Fruit fly (Drosophila melanogaster) whole organism, embryonic: ENCODE results near the gene Ocrl.
A peak's percentile ranks its signal among the peaks of the same experiment; 100 is the strongest.

Experiments used
- Blimp-1 ChIP-seq: fragments of 200-800 bp; sonication (Bioruptor generic); optimal IDR thresholded peaks from 3 replicates; lab custom pipeline; 2018; ENCODE audit warnings: missing biosample characterization, missing genetic modification characterization, mild to moderate bottlenecking, moderate library complexity, missing genetic modification reagents
- BtbVII ChIP-seq: fragments of 200-800 bp; sonication (Bioruptor generic); optimal IDR thresholded peaks from 3 replicates; lab custom pipeline; 2017; ENCODE audit warnings: missing biosample characterization, mild to moderate bottlenecking, missing genetic modification characterization
- CG10979 ChIP-seq: fragments of 200-800 bp; sonication (Bioruptor generic); optimal IDR thresholded peaks from 2 replicates; lab custom pipeline; 2018; ENCODE audit warnings: missing biosample characterization, mild to moderate bottlenecking, missing genetic modification characterization, moderate library complexity
- CG11085 ChIP-seq: fragments of 200-800 bp; sonication (Bioruptor generic); IDR thresholded peaks from 2 replicates; pipeline ENCODE4 v1.3.6; 2022; ENCODE audit warnings: missing biosample characterization, missing genetic modification characterization
- CG12744 ChIP-seq: fragments of 200-800 bp; sonication (Bioruptor generic); optimal IDR thresholded peaks from 2 replicates; lab custom pipeline; 2016; ENCODE audit warnings: missing biosample characterization, missing genetic modification characterization
- CG13287 ChIP-seq: fragments of 200-800 bp; sonication (Bioruptor generic); IDR thresholded peaks from 2 replicates; pipeline ENCODE4 v1.3.6; 2022; ENCODE audit warnings: missing biosample characterization, missing genetic modification characterization; ENCODE audit not compliant: partially characterized antibody
- CG1602 ChIP-seq: fragments of 200-800 bp; sonication (Bioruptor generic); optimal IDR thresholded peaks from 3 replicates; lab custom pipeline; 2016; ENCODE audit warnings: missing biosample characterization, missing genetic modification characterization
- CG16863 ChIP-seq: fragments of 200-800 bp; sonication (Bioruptor generic); optimal IDR thresholded peaks from 3 replicates; lab custom pipeline; 2016; ENCODE audit warnings: missing biosample characterization, missing genetic modification characterization
- CG18262 ChIP-seq: fragments of 200-800 bp; optimal IDR thresholded peaks from 3 replicates; lab custom pipeline; 2019; ENCODE audit warnings: missing biosample characterization, mild to moderate bottlenecking, missing genetic modification characterization, moderate library complexity
- CG2129 ChIP-seq: fragments of 200-800 bp; sonication (Bioruptor generic); IDR thresholded peaks from 2 replicates; pipeline ENCODE4 v1.3.6; 2022; ENCODE audit warnings: missing biosample characterization, missing genetic modification characterization; ENCODE audit not compliant: partially characterized antibody
- CG31441 ChIP-seq: fragments of 200-800 bp; sonication (Bioruptor generic); IDR thresholded peaks from 2 replicates; pipeline ENCODE4 v1.3.6; 2022; ENCODE audit warnings: missing biosample characterization, missing genetic modification characterization
- CG4424 ChIP-seq: fragments of 200-800 bp; sonication (Bioruptor generic); optimal IDR thresholded peaks from 3 replicates; lab custom pipeline; 2016; ENCODE audit warnings: missing biosample characterization, missing genetic modification characterization
- CG7786 ChIP-seq: fragments of 200-800 bp; sonication (Bioruptor generic); optimal IDR thresholded peaks from 2 replicates; lab custom pipeline; 2016; ENCODE audit warnings: missing biosample characterization, missing genetic modification characterization
- CG8089 ChIP-seq: fragments of 200-800 bp; sonication (Bioruptor generic); optimal IDR thresholded peaks from 3 replicates; lab custom pipeline; 2016; ENCODE audit warnings: missing biosample characterization, missing genetic modification characterization
- CG8290 ChIP-seq, 3 experiments: fragments of 200-800 bp; sonication (Bioruptor generic); optimal IDR thresholded peaks; 2 replicates each; lab custom pipeline; 2016 to 2019; ENCODE audit warnings: missing biosample characterization in 3 of 3, missing genetic modification characterization in 3 of 3, mild to moderate bottlenecking in 2 of 3, moderate library complexity in 1 of 3
- CG9727 ChIP-seq: fragments of 200-800 bp; sonication (Bioruptor generic); optimal IDR thresholded peaks from 3 replicates; lab custom pipeline; 2017; ENCODE audit warnings: missing biosample characterization, mild to moderate bottlenecking, missing genetic modification characterization
- CG9876 ChIP-seq: fragments of 200-800 bp; sonication (Bioruptor generic); optimal IDR thresholded peaks from 2 replicates; lab custom pipeline; 2016; ENCODE audit warnings: missing biosample characterization, missing genetic modification characterization
- CG9932 ChIP-seq: fragments of 200-800 bp; sonication (Bioruptor generic); IDR thresholded peaks from 2 replicates; pipeline ENCODE4 v1.3.6; 2022; ENCODE audit warnings: missing biosample characterization, missing genetic modification characterization
- Chrac-16 ChIP-seq: fragments of 200-800 bp; sonication (Bioruptor generic); optimal IDR thresholded peaks from 3 replicates; lab custom pipeline; 2016; ENCODE audit warnings: missing biosample characterization, missing genetic modification characterization
- Dad ChIP-seq: fragments of 200-800 bp; sonication (Bioruptor generic); optimal IDR thresholded peaks from 3 replicates; lab custom pipeline; 2016; ENCODE audit warnings: missing biosample characterization, missing genetic modification characterization
- H2.0 ChIP-seq: fragments of 200-800 bp; sonication (Bioruptor generic); IDR thresholded peaks from 2 replicates; pipeline ENCODE4 v1.3.6; 2022; ENCODE audit warnings: missing biosample characterization, missing genetic modification characterization
- Hr3 ChIP-seq: fragments of 200-800 bp; sonication (Bioruptor generic); optimal IDR thresholded peaks from 3 replicates; lab custom pipeline; 2016; ENCODE audit warnings: missing biosample characterization, missing genetic modification characterization
- Lhr ChIP-seq: fragments of 200-800 bp; sonication (Bioruptor generic); optimal IDR thresholded peaks from 3 replicates; lab custom pipeline; 2017; ENCODE audit warnings: mild to moderate bottlenecking, missing biosample characterization, missing genetic modification reagents, missing genetic modification characterization
- Mrtf ChIP-seq: fragments of 200-800 bp; sonication (Bioruptor generic); IDR thresholded peaks from 3 replicates; pipeline ENCODE4 v1.3.6; 2022; ENCODE audit warnings: missing biosample characterization, missing genetic modification characterization
- Oaz ChIP-seq: fragments of 200-800 bp; sonication (Bioruptor generic); IDR thresholded peaks from 2 replicates; pipeline ENCODE4 v1.3.6; 2022; ENCODE audit warnings: missing biosample characterization, missing genetic modification characterization
- Optix ChIP-seq: fragments of 200-800 bp; sonication (Bioruptor generic); IDR thresholded peaks from 3 replicates; pipeline ENCODE4 v1.3.6; 2022; ENCODE audit warnings: missing biosample characterization, missing genetic modification characterization
- PHDP ChIP-seq: fragments of 200-800 bp; sonication (Bioruptor generic); optimal IDR thresholded peaks from 3 replicates; lab custom pipeline; 2018; ENCODE audit warnings: missing biosample characterization, mild to moderate bottlenecking, missing genetic modification characterization, moderate library complexity
- ac ChIP-seq: fragments of 200-800 bp; sonication (Bioruptor generic); optimal IDR thresholded peaks from 3 replicates; lab custom pipeline; 2017; ENCODE audit warnings: missing biosample characterization, mild to moderate bottlenecking, missing genetic modification characterization
- ap ChIP-seq: fragments of 200-800 bp; sonication (Bioruptor generic); IDR thresholded peaks from 2 replicates; pipeline ENCODE4 v1.3.6; 2022; ENCODE audit warnings: missing biosample characterization, missing genetic modification characterization
- cad ChIP-seq: fragments of >200 bp; optimal IDR thresholded peaks from 2 replicates; lab custom pipeline; 2017; ENCODE audit warnings: missing biosample characterization, missing genetic modification characterization
- cas ChIP-seq: fragments of 200-800 bp; sonication (Bioruptor generic); IDR thresholded peaks from 2 replicates; pipeline ENCODE4 v1.3.6; 2022; ENCODE audit warnings: missing biosample characterization, missing genetic modification characterization
- ci ChIP-seq: fragments of 200-800 bp; sonication (Bioruptor generic); IDR thresholded peaks from 3 replicates; pipeline ENCODE4 v1.3.6; 2022; ENCODE audit warnings: missing biosample characterization, missing genetic modification characterization
- crol ChIP-seq: fragments of 200-800 bp; sonication (Bioruptor generic); IDR thresholded peaks from 2 replicates; pipeline ENCODE4 v1.3.6; 2022; ENCODE audit warnings: missing biosample characterization, missing genetic modification characterization
- disco-r ChIP-seq: fragments of 200-800 bp; sonication (Bioruptor generic); optimal IDR thresholded peaks from 2 replicates; lab custom pipeline; 2016; ENCODE audit warnings: missing biosample characterization, missing genetic modification characterization
- en ChIP-seq: fragments of 200-800 bp; sonication (Bioruptor generic); optimal IDR thresholded peaks from 2 replicates; lab custom pipeline; 2016; ENCODE audit warnings: missing biosample characterization, missing genetic modification characterization
- gce ChIP-seq: fragments of 200-800 bp; sonication (Bioruptor generic); IDR thresholded peaks from 3 replicates; pipeline ENCODE4 v1.3.6; 2022; ENCODE audit warnings: missing biosample characterization, missing genetic modification characterization
- grn ChIP-seq: fragments of 200-800 bp; sonication (Bioruptor generic); optimal IDR thresholded peaks from 3 replicates; lab custom pipeline; 2017; ENCODE audit warnings: missing biosample characterization, missing genetic modification characterization
- gt ChIP-seq: fragments of 200-800 bp; sonication (Bioruptor generic); IDR thresholded peaks from 2 replicates; pipeline ENCODE4 v1.3.6; 2022; ENCODE audit warnings: missing biosample characterization, missing genetic modification characterization
- her ChIP-seq: fragments of 200-800 bp; sonication (Bioruptor generic); optimal IDR thresholded peaks from 2 replicates; lab custom pipeline; 2016; ENCODE audit warnings: missing biosample characterization, missing genetic modification characterization
- nom ChIP-seq: fragments of 200-800 bp; sonication (Bioruptor generic); optimal IDR thresholded peaks from 2 replicates; lab custom pipeline; 2017; ENCODE audit warnings: missing biosample characterization, missing genetic modification characterization, mild to moderate bottlenecking, moderate library complexity, missing genetic modification reagents
- pan ChIP-seq, 4 experiments: fragments of >200 bp in 3 of 4; fragments of 200-800 bp in 1 of 4; sonication (Bioruptor generic) in 1 of 4; optimal IDR thresholded peaks in 3 of 4; IDR thresholded peaks in 1 of 4; 2 replicates each; pipeline versions ENCODE4 v1.3.6 to Lab custom; 2017 to 2022; ENCODE audit warnings: missing biosample characterization in 2 of 4, missing genetic modification characterization in 2 of 4, mixed read lengths in 1 of 4
- pfk ChIP-seq: fragments of 200-800 bp; sonication (Bioruptor generic); optimal IDR thresholded peaks from 2 replicates; lab custom pipeline; 2018; ENCODE audit warnings: missing biosample characterization, mild to moderate bottlenecking, missing genetic modification characterization, moderate library complexity
- sens ChIP-seq: fragments of 200-800 bp; sonication (Bioruptor generic); peaks from one replicate; lab custom pipeline; 2016; ENCODE audit warnings: missing biosample characterization, missing genetic modification characterization
- sim ChIP-seq: fragments of 200-800 bp; sonication (Bioruptor generic); IDR thresholded peaks from 2 replicates; pipeline ENCODE4 v1.3.6; 2022; ENCODE audit warnings: missing biosample characterization, missing genetic modification characterization
- slp2 ChIP-seq: fragments of 200-800 bp; sonication (Bioruptor generic); optimal IDR thresholded peaks from 2 replicates; lab custom pipeline; 2016; ENCODE audit warnings: missing biosample characterization, missing genetic modification characterization

Gene Ocrl

DNA sequence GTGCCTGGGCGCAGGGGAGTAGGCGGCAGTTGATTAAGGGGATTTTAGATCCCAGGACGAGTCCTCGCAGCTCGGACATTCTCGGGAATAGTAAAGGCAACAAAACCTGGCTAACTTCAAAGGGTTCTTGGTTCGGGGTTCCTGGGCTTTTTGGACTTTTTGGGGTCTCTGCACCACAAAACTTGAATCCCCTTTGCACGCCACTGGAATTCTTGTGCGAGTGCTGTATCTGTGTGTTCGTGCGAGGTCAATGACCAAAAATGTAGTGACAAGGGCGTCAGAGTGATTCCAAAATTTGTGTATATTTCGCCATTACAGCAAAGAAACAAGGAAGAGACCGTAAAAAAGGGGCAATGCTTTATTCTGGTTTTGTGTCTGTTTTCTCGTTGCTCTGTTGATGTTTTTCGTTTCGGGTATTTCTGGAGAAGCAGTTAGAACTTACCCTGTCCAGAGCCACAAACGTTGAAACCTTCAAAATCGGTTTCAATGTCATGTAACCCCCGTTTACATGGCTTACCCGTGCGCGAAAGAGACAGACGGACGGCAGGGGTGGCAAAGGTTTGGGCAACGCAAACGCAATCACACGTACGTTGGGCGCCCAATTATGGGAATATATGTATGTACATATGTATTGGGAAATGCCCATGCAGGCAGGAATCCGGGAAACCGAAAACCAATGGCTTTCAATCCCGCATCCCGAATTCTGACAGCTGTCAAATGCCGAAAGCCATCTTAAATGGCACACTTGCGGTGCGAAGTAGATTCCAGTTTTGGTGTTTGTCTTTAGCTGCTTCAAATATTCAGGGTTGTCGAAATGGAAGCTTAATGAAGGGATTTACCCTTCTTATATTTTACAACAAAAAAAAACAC, 21.7 kb downstream of the Ocrl start (continued):
- TF ChIP-seq BtbVII (GFP tag; lab: Kevin White, UChicago), result no peak
- peak; percentile 65 for TF ChIP-seq PHDP (tag; lab: Kevin White, UChicago)
- TF ChIP-seq CG11085, result peak; percentile 35; the same call in 1 of the 2 replicates
- peak; percentile 47 for TF ChIP-seq CG9932
- TF ChIP-seq crol (GFP tag; lab: Robert Waterston, UW), result no peak
- no peak for TF ChIP-seq pan (optimal IDR thresholded peaks at IDR 0.05; lab: Kevin White, UChicago)
- TF ChIP-seq pan (GFP tag; optimal IDR thresholded peaks at IDR 0.05 in 1 of 2, IDR thresholded peaks at IDR 0.05 in 1 of 2), result peak in 1 of 2 experiments; percentile 43
- TF ChIP-seq Chrac-16 (GFP tag; lab: Kevin White, UChicago), result peak; percentile 49
- TF ChIP-seq CG31441, result no peak; the same call in 1 of the 2 replicates
- no peak for TF ChIP-seq ac
- TF ChIP-seq nom (GFP tag; lab: Kevin White, UChicago), result no peak
- no peak for TF ChIP-seq CG18262 (tag; lab: Kevin White, UChicago)
- no peak for TF ChIP-seq grn (GFP tag; lab: Kevin White, UChicago)
- no peak for TF ChIP-seq gt (GFP tag; lab: Robert Waterston, UW)
- TF ChIP-seq ci, result peak; percentile 73; the same call in 2 of the 3 replicates
- peak; percentile 61 for TF ChIP-seq Blimp-1
- no peak for TF ChIP-seq CG12744 (GFP tag; lab: Kevin White, UChicago)
- no peak for TF ChIP-seq disco-r (GFP tag; lab: Kevin White, UChicago)
- peak; percentile 20 for TF ChIP-seq Dad

DNA sequence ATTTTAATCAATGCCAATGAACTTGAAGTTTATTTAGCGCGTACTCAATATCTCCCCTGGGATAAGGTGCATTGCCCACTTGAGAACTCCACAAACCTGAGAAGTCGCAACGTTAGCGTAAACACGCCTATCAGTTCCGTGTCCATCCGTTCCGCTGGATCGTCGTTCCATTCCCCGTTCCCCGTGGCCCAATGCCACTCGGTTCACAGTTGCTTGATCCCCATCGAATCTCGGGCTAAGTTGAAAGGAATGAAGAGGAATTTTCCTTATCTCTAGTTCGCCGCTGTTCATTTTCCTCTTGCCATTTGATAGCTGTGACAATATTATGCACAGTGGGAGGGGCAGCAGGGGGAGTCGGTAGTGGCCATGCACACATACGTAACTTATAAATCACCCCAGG, 22.5 kb downstream of the Ocrl start:
- TF ChIP-seq pfk (peak; percentile 89), CG16863 (GFP tag; lab: Kevin White, UChicago) (no peak), slp2 (GFP tag; lab: Kevin White, UChicago) (no peak), crol (GFP tag; lab: Robert Waterston, UW) (peak; percentile 41; the same call in 1 of the 2 replicates), sens (peak; percentile 26), CG8290 (GFP tag; optimal IDR thresholded peaks at IDR 0.05; lab: Kevin White, UChicago) (peak; percentile 74), CG8290 (tag; optimal IDR thresholded peaks at IDR 0.05; lab: Kevin White, UChicago) (peak in 1 of 2 experiments; percentile 49)

DNA sequence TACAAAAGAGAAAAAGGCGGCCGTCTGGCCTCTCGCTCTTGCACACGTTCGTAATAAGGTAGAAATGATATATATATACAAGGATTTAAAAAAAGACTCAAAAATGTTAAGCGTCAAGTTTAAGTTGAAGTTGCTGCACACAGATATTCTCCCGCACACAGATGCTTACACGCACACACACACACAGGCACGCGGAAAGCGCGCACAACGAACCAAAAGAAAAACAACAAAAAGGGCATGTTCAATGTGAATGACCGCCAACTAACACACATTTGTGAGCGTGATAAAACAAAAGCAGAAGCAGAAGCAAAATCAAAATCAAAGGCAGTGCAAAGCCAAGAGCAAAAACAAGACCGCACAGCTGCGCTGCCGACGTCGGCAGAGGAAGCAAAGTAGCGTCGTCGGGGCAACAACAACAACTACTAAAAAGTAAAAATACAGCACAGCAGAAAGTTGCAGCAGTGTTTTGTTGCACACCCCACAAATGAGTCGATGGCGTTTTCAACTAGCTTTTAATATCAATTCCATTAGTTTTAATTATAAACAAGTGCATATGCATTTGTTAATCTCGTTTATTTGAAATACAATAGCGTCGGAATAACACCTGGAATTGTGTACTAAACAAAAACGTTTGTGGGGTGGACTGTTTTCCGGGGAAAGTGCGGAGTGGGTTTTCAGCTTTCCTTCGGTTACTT, 24.5 kb downstream of the Ocrl start:
- TF ChIP-seq her (GFP tag; lab: Kevin White, UChicago) (peak; percentile 89), cad (GFP tag; lab: Kevin White, UChicago) (no peak), en (GFP tag; lab: Kevin White, UChicago) (peak; percentile 95), H2.0 (peak; percentile 95), slp2 (GFP tag; lab: Kevin White, UChicago) (peak; percentile 95), ap (GFP tag; lab: Robert Waterston, UW) (peak; percentile 92), gce (GFP tag; lab: Robert Waterston, UW) (peak; percentile 96), CG13287 (GFP tag; lab: Robert Waterston, UW) (no peak), Lhr (peak; percentile 96), cas (GFP tag; lab: Robert Waterston, UW) (peak; percentile 73), Oaz (GFP tag; lab: Robert Waterston, UW) (peak; percentile 74), CG4424 (peak; percentile 98), gt (GFP tag; lab: Robert Waterston, UW) (peak; percentile 94), CG7786 (GFP tag; lab: Kevin White, UChicago) (peak; percentile 92), CG8089 (GFP tag; lab: Kevin White, UChicago) (peak; percentile 97), sim (GFP tag; lab: Robert Waterston, UW) (peak; percentile 98), CG9727 (GFP tag; lab: Kevin White, UChicago) (peak; percentile 97), crol (GFP tag; lab: Robert Waterston, UW) (peak; percentile 78), Hr3 (GFP tag; lab: Kevin White, UChicago) (peak; percentile 90), CG1602 (GFP tag; lab: Kevin White, UChicago) (peak; percentile 97), CG9876 (GFP tag; lab: Kevin White, UChicago) (peak; percentile 81), CG2129 (GFP tag; lab: Robert Waterston, UW) (no peak), CG10979 (tag; lab: Kevin White, UChicago) (peak; percentile 99), Optix (peak; percentile 96), Mrtf (peak; percentile 94)
